Worm (Caenorhabditis elegans) whole organism, mixed stage, embryonic: ENCODE measurements around the gene col-150.

Experiments
- ceh-83 ChIP-seq: fragments of 200-800 bp; sonication (Bioruptor generic); optimal IDR thresholded peaks from 2 replicates; lab custom pipeline; 2018; ENCODE audit warnings: mild to moderate bottlenecking, missing genetic modification characterization, missing compliant biosample characterization
- ces-1 ChIP-seq: fragments of 150-350 bp; optimal IDR thresholded peaks from 2 replicates; lab custom pipeline; 2014; ENCODE audit warnings: missing biosample characterization, missing genetic modification reagents, missing genetic modification characterization
- drap-1 ChIP-seq: fragments of 200-800 bp; sonication (Bioruptor generic); optimal IDR thresholded peaks from 3 replicates; lab custom pipeline; 2018; ENCODE audit warnings: mild to moderate bottlenecking, missing genetic modification characterization, missing compliant biosample characterization
- ham-2 ChIP-seq: fragments of 200-800 bp; sonication (Bioruptor generic); optimal IDR thresholded peaks from 2 replicates; lab custom pipeline; 2018; ENCODE audit warnings: mild to moderate bottlenecking, missing genetic modification characterization, missing compliant biosample characterization
- hlh-1 ChIP-seq: fragments of 150-350 bp; optimal IDR thresholded peaks from 2 replicates; lab custom pipeline; 2014; ENCODE audit warnings: missing biosample characterization, missing genetic modification reagents, missing genetic modification characterization
- lsy-2 ChIP-seq: fragments of 150-350 bp; optimal IDR thresholded peaks from 2 replicates; lab custom pipeline; 2014; ENCODE audit warnings: missing biosample characterization, missing genetic modification characterization
- mep-1 ChIP-seq: fragments of 150-350 bp; optimal IDR thresholded peaks from 2 replicates; lab custom pipeline; 2017; ENCODE audit warnings: missing biosample characterization, missing genetic modification reagents, missing genetic modification characterization, inconsistent platforms
- nhr-12 ChIP-seq: fragments of 150-350 bp; optimal IDR thresholded peaks from 2 replicates; lab custom pipeline; 2014; ENCODE audit warnings: missing biosample characterization, missing genetic modification characterization
- nhr-237 ChIP-seq: fragments of 150-350 bp; optimal IDR thresholded peaks from 2 replicates; lab custom pipeline; 2014; ENCODE audit warnings: missing biosample characterization, missing genetic modification characterization
- pha-4 ChIP-seq: fragments of 150-350 bp; optimal IDR thresholded peaks from 2 replicates; lab custom pipeline; 2018; ENCODE audit warnings: missing biosample characterization, missing genetic modification reagents, missing genetic modification characterization
- snpc-4 ChIP-seq: fragments of 150-350 bp; optimal IDR thresholded peaks from 2 replicates; lab custom pipeline; 2014; ENCODE audit warnings: missing biosample characterization, missing genetic modification characterization
- unc-39 ChIP-seq: fragments of 150-350 bp; optimal IDR thresholded peaks from 2 replicates; lab custom pipeline; 2014; ENCODE audit warnings: missing biosample characterization, missing genetic modification characterization
- unc-62 ChIP-seq: fragments of 150-350 bp; optimal IDR thresholded peaks from 2 replicates; lab custom pipeline; 2014; ENCODE audit warnings: missing biosample characterization, missing genetic modification reagents, missing genetic modification characterization
- ztf-11 ChIP-seq: fragments of 150-350 bp; optimal IDR thresholded peaks from 2 replicates; lab custom pipeline; 2014; ENCODE audit warnings: missing biosample characterization, missing genetic modification characterization

DNA sequence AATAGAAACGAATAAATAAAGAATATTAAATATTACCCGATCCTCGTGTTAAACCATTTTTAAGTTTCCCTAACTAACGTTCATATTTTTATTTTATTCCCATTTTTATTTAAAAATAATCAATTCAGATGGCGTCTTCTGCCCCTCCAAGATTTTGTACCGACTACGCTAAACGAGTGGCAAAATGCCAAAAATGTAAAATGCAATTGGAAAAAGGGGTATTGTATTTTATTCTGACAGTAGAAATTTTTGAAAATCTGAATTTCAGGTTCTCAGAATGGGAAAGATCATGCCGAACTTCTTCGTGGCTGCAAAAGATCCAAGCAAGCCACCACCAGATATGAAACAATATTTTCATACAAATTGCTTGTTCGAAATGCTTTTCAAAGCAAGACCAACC lies 48.5 kb upstream of the col-150 start, which contains the start of gene K07C5.3:
- TF ChIP-seq nhr-237 (no peak), lsy-2 (no peak), ces-1 (GFP tag; lab: Kevin White, UChicago) (no peak), hlh-1 (tag; lab: Kevin White, UChicago) (no peak), unc-62 (GFP tag; lab: Kevin White, UChicago) (no peak), mep-1 (tag; lab: Kevin White, UChicago) (no peak), ztf-11 (tag; lab: Kevin White, UChicago) (no peak), ham-2 (no peak), unc-39 (tag; lab: Kevin White, UChicago) (no peak), ceh-83 (GFP tag; lab: Kevin White, UChicago) (no peak), nhr-12 (no peak), snpc-4 (tag; lab: Kevin White, UChicago) (no peak), drap-1 (GFP tag; lab: Kevin White, UChicago) (no peak), pha-4 (tag; lab: Kevin White, UChicago) (no peak)
